Worm (Caenorhabditis elegans) whole organism, L3 larva: ENCODE results near the gene nhr-192.

Experiments
- R02D3.7 ChIP-seq: fragments of 150-350 bp; optimal IDR thresholded peaks from 2 replicates; lab custom pipeline; 2014; ENCODE audit warnings: missing biosample characterization, missing genetic modification characterization
- aly-2 ChIP-seq: fragments of 150-350 bp; optimal IDR thresholded peaks from 2 replicates; lab custom pipeline; 2014; ENCODE audit warnings: missing biosample characterization, missing genetic modification characterization
- ceh-82 ChIP-seq: fragments of 150-350 bp; optimal IDR thresholded peaks from 2 replicates; lab custom pipeline; 2014; ENCODE audit warnings: missing biosample characterization, missing genetic modification characterization
- fos-1 ChIP-seq: fragments of 150-350 bp; optimal IDR thresholded peaks from 2 replicates; lab custom pipeline; 2014; ENCODE audit warnings: missing biosample characterization, missing genetic modification characterization
- lin-39 ChIP-seq: fragments of 150-350 bp; optimal IDR thresholded peaks from 2 replicates; lab custom pipeline; 2018; ENCODE audit warnings: missing biosample characterization, missing genetic modification reagents, missing genetic modification characterization
- nhr-237 ChIP-seq: fragments of 150-350 bp; optimal IDR thresholded peaks from 2 replicates; lab custom pipeline; 2014; ENCODE audit warnings: missing biosample characterization, missing genetic modification characterization
- nhr-25 ChIP-seq: sonication (generic microtip); optimal IDR thresholded peaks from 2 replicates; lab custom pipeline; 2017; ENCODE audit warnings: missing biosample characterization, missing genetic modification characterization
- nhr-76 ChIP-seq: fragments of 150-350 bp; sonication (generic microtip); optimal IDR thresholded peaks from 5 replicates; lab custom pipeline; 2014; ENCODE audit warnings: missing biosample characterization, missing genetic modification characterization
- nhr-77 ChIP-seq: fragments of 150-350 bp; optimal IDR thresholded peaks from 2 replicates; lab custom pipeline; 2014; ENCODE audit warnings: missing biosample characterization, missing genetic modification characterization
- pha-4 ChIP-seq: fragments of 150-350 bp; optimal IDR thresholded peaks from 2 replicates; lab custom pipeline; 2014; ENCODE audit warnings: missing biosample characterization, missing genetic modification reagents, missing genetic modification characterization
- tbx-2 ChIP-seq: sonication (generic microtip); optimal IDR thresholded peaks from 2 replicates; lab custom pipeline; 2016; ENCODE audit warnings: mild to moderate bottlenecking, missing genetic modification characterization, missing compliant biosample characterization
- zag-1 ChIP-seq: fragments of 150-350 bp; optimal IDR thresholded peaks from 2 replicates; lab custom pipeline; 2014; ENCODE audit warnings: missing biosample characterization, missing genetic modification characterization

DNA sequence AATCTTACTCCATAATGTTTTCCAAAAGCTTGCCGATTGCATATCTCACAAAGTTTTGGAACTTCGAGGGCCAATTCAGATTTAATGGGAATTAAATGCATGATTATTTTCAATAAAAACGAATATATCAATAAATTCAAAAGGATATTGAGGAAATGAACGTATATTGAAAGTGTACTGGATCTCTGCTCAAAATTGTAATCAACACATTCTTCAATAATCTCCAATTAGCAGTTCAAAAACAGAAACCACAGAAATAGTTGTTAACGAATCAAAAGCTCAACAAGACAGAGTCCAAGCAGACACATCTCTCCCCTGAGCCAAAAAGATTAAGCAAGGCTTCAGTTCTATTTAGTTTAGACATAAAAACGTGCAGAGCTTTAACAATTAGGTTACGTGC is at the start of gene nhr-192:
- TF ChIP-seq nhr-237 (tag; lab: Kevin White, UChicago) (no peak), tbx-2 (tag; lab: Kevin White, UChicago) (no peak), pha-4 (tag; lab: Kevin White, UChicago) (no peak), nhr-25 (tag; lab: Kevin White, UChicago) (no peak), nhr-76 (tag; lab: Kevin White, UChicago) (no peak), R02D3.7 (tag; lab: Kevin White, UChicago) (no peak), zag-1 (tag; lab: Kevin White, UChicago) (no peak), ceh-82 (tag; lab: Kevin White, UChicago) (no peak), lin-39 (tag; lab: Kevin White, UChicago) (no peak), fos-1 (tag; lab: Kevin White, UChicago) (no peak), aly-2 (tag; lab: Kevin White, UChicago) (no peak), nhr-77 (tag; lab: Kevin White, UChicago) (no peak)
